Fruit fly (Drosophila melanogaster): ENCODE measurements around the gene Osi3.

Osi3 gene

dm6 chr3R:6198488-6198892 is 17.1 kb upstream of the Osi3 start, which contains the start of gene Osi24 (continued):
- peak; percentile 7 for TF ChIP-seq pb (GFP tag; optimal IDR thresholded peaks at IDR 0.05)
- TF ChIP-seq Atf6 (GFP tag; IDR thresholded peaks at IDR 0.05): peak; percentile 42; the same call in 1 of the 2 replicates
- no peak for TF ChIP-seq CG6654 (GFP tag; optimal IDR thresholded peaks at IDR 0.05)
- TF ChIP-seq CG6254 (GFP tag; optimal IDR thresholded peaks at IDR 0.05): peak; percentile 43
- peak in 1 of 2 experiments; percentile 13 for TF ChIP-seq Trl (optimal IDR thresholded peaks at IDR 0.05)
- peak; percentile 15 for TF ChIP-seq Trl (GFP tag; optimal IDR thresholded peaks at IDR 0.05)
- no peak for TF ChIP-seq hbn (GFP tag; IDR thresholded peaks at IDR 0.05; ENCODE audit: partially characterized antibody)
- TF ChIP-seq dpn (GFP tag; optimal IDR thresholded peaks at IDR 0.05): peak; percentile 12 to 46
- no peak for TF ChIP-seq CG8089 (GFP tag; optimal IDR thresholded peaks at IDR 0.05)
- no peak for TF ChIP-seq CG1792 (GFP tag; optimal IDR thresholded peaks at IDR 0.05)
- no peak for TF ChIP-seq knrl (GFP tag; IDR thresholded peaks at IDR 0.05; ENCODE audit: partially characterized antibody)
- TF ChIP-seq ERR (GFP tag; optimal IDR thresholded peaks at IDR 0.05): no peak
- peak; percentile 66 for TF ChIP-seq dysf (GFP tag; IDR thresholded peaks at IDR 0.05)
- TF ChIP-seq HLHmδ (GFP tag; optimal IDR thresholded peaks at IDR 0.05): no peak
- TF ChIP-seq pum (GFP tag; optimal IDR thresholded peaks at IDR 0.05): peak; percentile 46
- peak; percentile 41 for TF ChIP-seq jing (GFP tag; optimal IDR thresholded peaks at IDR 0.05)
- peak; percentile 55 for TF ChIP-seq CG2678 (tag; optimal IDR thresholded peaks at IDR 0.05)
- no peak for TF ChIP-seq CG8924 (tag; optimal IDR thresholded peaks at IDR 0.05)
- TF ChIP-seq slp2 (GFP tag; optimal IDR thresholded peaks at IDR 0.05): no peak
- TF ChIP-seq Vsx1 (GFP tag; optimal IDR thresholded peaks at IDR 0.05): no peak
- TF ChIP-seq lab (GFP tag; optimal IDR thresholded peaks at IDR 0.05): peak; percentile 52
- TF ChIP-seq da (GFP tag; optimal IDR thresholded peaks at IDR 0.05): no peak
- TF ChIP-seq emc (GFP tag; optimal IDR thresholded peaks at IDR 0.05): no peak
- peak; percentile 61; the same call in 1 of the 2 replicates for TF ChIP-seq E2f1 (GFP tag; IDR thresholded peaks at IDR 0.05)
- no peak for TF ChIP-seq sim (GFP tag; IDR thresholded peaks at IDR 0.05)
- TF ChIP-seq so (GFP tag; IDR thresholded peaks at IDR 0.05): peak; percentile 83
- no peak for TF ChIP-seq wek (GFP tag; optimal IDR thresholded peaks at IDR 0.05)
- peak; percentile 30 for TF ChIP-seq CG2875 (GFP tag; optimal IDR thresholded peaks at IDR 0.05)
- TF ChIP-seq CG2120 (GFP tag; optimal IDR thresholded peaks at IDR 0.05): peak; percentile 52
- peak; percentile 82 for TF ChIP-seq Awh (GFP tag; IDR thresholded peaks at IDR 0.05)
- TF ChIP-seq fu2 (GFP tag; optimal IDR thresholded peaks at IDR 0.05): no peak
- TF ChIP-seq pfk (GFP tag; optimal IDR thresholded peaks at IDR 0.05): no peak
- TF ChIP-seq gcm2 (GFP tag; optimal IDR thresholded peaks at IDR 0.05): no peak
- TF ChIP-seq kay (GFP tag; optimal IDR thresholded peaks at IDR 0.05): no peak
- peak; percentile 62; the same call in 1 of the 2 replicates for TF ChIP-seq sens-2 (GFP tag; IDR thresholded peaks at IDR 0.05)
- no peak for TF ChIP-seq Usf (GFP tag; optimal IDR thresholded peaks at IDR 0.05)
- no peak for TF ChIP-seq CG12071 (GFP tag; optimal IDR thresholded peaks at IDR 0.05)
- no peak for TF ChIP-seq hth (optimal IDR thresholded peaks at IDR 0.05)
- TF ChIP-seq CG17829 (tag; optimal IDR thresholded peaks at IDR 0.05): no peak
- no peak for TF ChIP-seq cas (GFP tag; IDR thresholded peaks at IDR 0.05)
- TF ChIP-seq stwl (tag; optimal IDR thresholded peaks at IDR 0.05): no peak
- peak; percentile 2 for TF ChIP-seq CG12104 (GFP tag; optimal IDR thresholded peaks at IDR 0.05)
- peak; percentile 9 for TF ChIP-seq CG9817 (tag; optimal IDR thresholded peaks at IDR 0.05)
- peak; percentile 49; the same call in 1 of the 3 replicates for TF ChIP-seq H15 (GFP tag; IDR thresholded peaks at IDR 0.05)
- peak; percentile 41; the same call in 1 of the 2 replicates for TF ChIP-seq ssp (GFP tag; IDR thresholded peaks at IDR 0.05)
- no peak for TF ChIP-seq CG31365 (tag; optimal IDR thresholded peaks at IDR 0.05)
- TF ChIP-seq CG11247 (GFP tag; IDR thresholded peaks at IDR 0.05): 0 out of 2 replicates have a peak, but pooled peaks have one; percentile 22
- no peak for TF ChIP-seq CG10274 (GFP tag; optimal IDR thresholded peaks at IDR 0.05)
- TF ChIP-seq CG6689 (GFP tag; IDR thresholded peaks at IDR 0.05): peak; percentile 64
- TF ChIP-seq zen2 (GFP tag; IDR thresholded peaks at IDR 0.05; ENCODE audit: partially characterized antibody): 0 out of 3 replicates have a peak, but pooled peaks have one; percentile 19
- no peak for TF ChIP-seq trh (GFP tag; optimal IDR thresholded peaks at IDR 0.05)
- peak; percentile 22; the same call in 1 of the 2 replicates for TF ChIP-seq al (GFP tag; IDR thresholded peaks at IDR 0.05)

All from whole organism, embryonic.